Worm (Caenorhabditis elegans) whole organism, L3 larva: ENCODE data around the gene ntl-3.

Experiments used
- ama-1 ChIP-seq: fragments of 150-350 bp; optimal IDR thresholded peaks from 2 replicates; lab custom pipeline; 2018
- ceh-28 ChIP-seq: fragments of 150-350 bp; optimal IDR thresholded peaks from 2 replicates; lab custom pipeline; 2014; ENCODE audit warnings: missing biosample characterization, missing genetic modification reagents, missing genetic modification characterization
- egl-27 ChIP-seq: sonication (generic microtip); optimal IDR thresholded peaks from 4 replicates; lab custom pipeline; 2017; ENCODE audit warnings: missing biosample characterization, missing genetic modification reagents, missing genetic modification characterization
- elt-2 ChIP-seq: sonication (generic microtip); optimal IDR thresholded peaks from 2 replicates; lab custom pipeline; 2016; ENCODE audit warnings: missing genetic modification reagents, mild to moderate bottlenecking, missing genetic modification characterization, missing compliant biosample characterization
- fkh-10 ChIP-seq: sonication (generic microtip); optimal IDR thresholded peaks from 2 replicates; lab custom pipeline; 2017; ENCODE audit warnings: missing biosample characterization, missing genetic modification reagents, missing genetic modification characterization
- fos-1 ChIP-seq: fragments of 150-350 bp; optimal IDR thresholded peaks from 2 replicates; lab custom pipeline; 2014; ENCODE audit warnings: missing biosample characterization, missing genetic modification characterization
- mdl-1 ChIP-seq: fragments of 150-350 bp; optimal IDR thresholded peaks from 2 replicates; lab custom pipeline; 2014; ENCODE audit warnings: missing biosample characterization, missing genetic modification characterization
- nhr-237 ChIP-seq: fragments of 150-350 bp; optimal IDR thresholded peaks from 2 replicates; lab custom pipeline; 2014; ENCODE audit warnings: missing biosample characterization, missing genetic modification characterization
- nhr-25 ChIP-seq: sonication (generic microtip); optimal IDR thresholded peaks from 2 replicates; lab custom pipeline; 2017; ENCODE audit warnings: missing biosample characterization, missing genetic modification characterization
- nhr-43 ChIP-seq: sonication (generic microtip); optimal IDR thresholded peaks from 2 replicates; lab custom pipeline; 2016; ENCODE audit warnings: mild to moderate bottlenecking, missing genetic modification characterization, missing compliant biosample characterization; ENCODE audit not compliant: poor library complexity, severe bottlenecking
- pha-4 ChIP-seq: fragments of 150-350 bp; optimal IDR thresholded peaks from 2 replicates; lab custom pipeline; 2014; ENCODE audit warnings: missing biosample characterization, missing genetic modification reagents, missing genetic modification characterization
- snpc-4 ChIP-seq: fragments of 150-350 bp; optimal IDR thresholded peaks from 2 replicates; lab custom pipeline; 2014; ENCODE audit warnings: missing biosample characterization, missing genetic modification characterization
- unc-62 ChIP-seq: fragments of 150-350 bp; sonication (generic microtip); optimal IDR thresholded peaks from 4 replicates; lab custom pipeline; 2014; ENCODE audit warnings: missing biosample characterization, missing genetic modification reagents, missing genetic modification characterization

DNA sequence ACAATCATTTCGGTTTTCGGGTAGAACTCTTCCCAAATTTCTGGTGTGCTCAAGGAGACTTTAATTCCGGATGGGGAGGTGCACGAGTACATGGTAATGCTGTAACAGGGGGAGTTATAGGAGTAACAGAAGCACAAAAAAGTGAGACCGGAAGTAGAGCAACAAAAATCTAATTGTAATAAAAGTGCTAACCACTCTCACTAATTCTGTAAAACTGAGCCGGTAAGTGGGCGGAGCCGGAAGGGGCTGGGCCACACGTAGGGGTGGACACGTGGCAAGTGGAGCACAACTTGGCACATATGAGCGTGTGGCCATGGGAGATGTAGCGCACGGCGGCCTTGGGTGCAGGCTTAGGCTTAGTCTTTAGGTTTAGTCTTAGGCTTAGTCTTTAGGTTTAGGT, 60.3 kb downstream of the ntl-3 start, which contains the start of gene tbx-38:
- no peak for TF ChIP-seq unc-62 (GFP tag; lab: Kevin White, UChicago)
- TF ChIP-seq fkh-10 (GFP tag; lab: Kevin White, UChicago): no peak
- no peak for TF ChIP-seq ama-1 (lab: Kevin White, UChicago)
- TF ChIP-seq mdl-1 (tag; lab: Kevin White, UChicago): no peak
- no peak for TF ChIP-seq fos-1 (tag; lab: Kevin White, UChicago)
- no peak for TF ChIP-seq nhr-25 (tag; lab: Kevin White, UChicago)
- no peak for TF ChIP-seq snpc-4 (tag; lab: Kevin White, UChicago)
- TF ChIP-seq nhr-237: no peak
- TF ChIP-seq elt-2 (tag; lab: Kevin White, UChicago): no peak
- no peak for TF ChIP-seq egl-27
- TF ChIP-seq pha-4 (tag; lab: Kevin White, UChicago): no peak
- TF ChIP-seq ceh-28 (tag; lab: Kevin White, UChicago): no peak
- TF ChIP-seq nhr-43 (tag; lab: Kevin White, UChicago): no peak
